Fruit fly (Drosophila melanogaster) whole organism, embryonic: ENCODE data around the gene P5CDh2.
A peak's percentile ranks its signal among the peaks of the same experiment; 100 is the strongest.

Source experiments
- Ada2b ChIP-seq: fragments of 200-800 bp; sonication (Bioruptor generic); IDR thresholded peaks from 2 replicates; pipeline ENCODE4 v1.3.6; 2022; ENCODE audit warnings: missing biosample characterization, missing genetic modification characterization
- Antp ChIP-seq: fragments of 200-800 bp; sonication (Bioruptor generic); optimal IDR thresholded peaks from 3 replicates; lab custom pipeline; 2016; ENCODE audit warnings: missing biosample characterization, missing genetic modification characterization
- Atf-2 ChIP-seq: fragments of 200-800 bp; sonication (Bioruptor generic); optimal IDR thresholded peaks from 2 replicates; lab custom pipeline; 2016; ENCODE audit warnings: missing biosample characterization, missing genetic modification characterization
- Bdp1 ChIP-seq: fragments of 200-800 bp; sonication (Bioruptor generic); optimal IDR thresholded peaks from 3 replicates; lab custom pipeline; 2016; ENCODE audit warnings: missing biosample characterization, missing genetic modification characterization
- CG1024 ChIP-seq: fragments of 200-800 bp; sonication (Bioruptor generic); IDR thresholded peaks from 2 replicates; pipeline ENCODE4 v1.3.6; 2022; ENCODE audit warnings: missing biosample characterization, missing genetic modification characterization
- CG11560 ChIP-seq: fragments of 200-800 bp; sonication (Bioruptor generic); IDR thresholded peaks from 3 replicates; pipeline ENCODE4 v1.3.6; 2022; ENCODE audit warnings: missing biosample characterization, missing genetic modification characterization
- CG12219 ChIP-seq: fragments of 200-800 bp; sonication (Bioruptor generic); optimal IDR thresholded peaks from 3 replicates; lab custom pipeline; 2018; ENCODE audit warnings: missing biosample characterization, mild to moderate bottlenecking, missing genetic modification characterization
- CG13287 ChIP-seq: fragments of 200-800 bp; sonication (Bioruptor generic); IDR thresholded peaks from 2 replicates; pipeline ENCODE4 v1.3.6; 2022; ENCODE audit warnings: missing biosample characterization, missing genetic modification characterization; ENCODE audit not compliant: partially characterized antibody
- CG13424 ChIP-seq: fragments of 200-800 bp; sonication (Bioruptor generic); optimal IDR thresholded peaks from 2 replicates; lab custom pipeline; 2019; ENCODE audit warnings: missing biosample characterization, mild to moderate bottlenecking, missing genetic modification characterization, moderate library complexity
- CG14441 ChIP-seq: fragments of 200-800 bp; sonication (Bioruptor generic); IDR thresholded peaks from 2 replicates; pipeline ENCODE4 v1.3.6; 2022; ENCODE audit warnings: missing biosample characterization, missing genetic modification characterization
- CG1529 ChIP-seq: fragments of 200-800 bp; sonication (Bioruptor generic); optimal IDR thresholded peaks from 3 replicates; lab custom pipeline; 2018; ENCODE audit warnings: missing biosample characterization, missing genetic modification characterization
- CG1603 ChIP-seq: fragments of 200-800 bp; sonication (Bioruptor generic); optimal IDR thresholded peaks from 2 replicates; lab custom pipeline; 2019; ENCODE audit warnings: missing biosample characterization, mild to moderate bottlenecking, missing genetic modification characterization, moderate library complexity
- CG17359 ChIP-seq: fragments of 200-800 bp; sonication (Bioruptor generic); optimal IDR thresholded peaks from 3 replicates; lab custom pipeline; 2018; ENCODE audit warnings: missing biosample characterization, mild to moderate bottlenecking, missing genetic modification characterization, moderate library complexity
- CG2202 ChIP-seq: fragments of 200-800 bp; sonication (Bioruptor generic); optimal IDR thresholded peaks from 2 replicates; lab custom pipeline; 2018; ENCODE audit warnings: missing biosample characterization, mild to moderate bottlenecking, missing genetic modification characterization
- CG34422 ChIP-seq: fragments of 200-800 bp; sonication (Bioruptor generic); IDR thresholded peaks from 3 replicates; pipeline ENCODE4 v1.3.6; 2022; ENCODE audit warnings: missing biosample characterization, missing genetic modification characterization
- CG42726 ChIP-seq: fragments of 200-800 bp; sonication (Bioruptor generic); IDR thresholded peaks from 2 replicates; pipeline ENCODE4 v1.3.6; 2022; ENCODE audit warnings: missing biosample characterization, missing genetic modification characterization; ENCODE audit not compliant: partially characterized antibody
- CG4282 ChIP-seq: fragments of 200-800 bp; sonication (Bioruptor generic); optimal IDR thresholded peaks from 2 replicates; lab custom pipeline; 2016; ENCODE audit warnings: missing biosample characterization, missing genetic modification characterization
- CG5953 ChIP-seq: fragments of 200-800 bp; sonication (Bioruptor generic); IDR thresholded peaks from 2 replicates; pipeline ENCODE4 v1.3.6; 2022; ENCODE audit warnings: missing biosample characterization, missing genetic modification characterization
- CG6791 ChIP-seq: fragments of 200-800 bp; sonication (Bioruptor generic); IDR thresholded peaks from 3 replicates; pipeline ENCODE4 v1.3.6; 2022; ENCODE audit warnings: missing biosample characterization, missing genetic modification characterization; ENCODE audit not compliant: partially characterized antibody
- CG6854 ChIP-seq: fragments of 200-800 bp; sonication (Bioruptor generic); optimal IDR thresholded peaks from 3 replicates; lab custom pipeline; 2017; ENCODE audit warnings: missing biosample characterization, mild to moderate bottlenecking, missing genetic modification characterization
- CG7372 ChIP-seq: fragments of 200-800 bp; sonication (Bioruptor generic); IDR thresholded peaks from 2 replicates; pipeline ENCODE4 v1.3.6; 2022; ENCODE audit warnings: missing biosample characterization, missing genetic modification characterization
- CG9727 ChIP-seq: fragments of 200-800 bp; sonication (Bioruptor generic); optimal IDR thresholded peaks from 3 replicates; lab custom pipeline; 2017; ENCODE audit warnings: missing biosample characterization, mild to moderate bottlenecking, missing genetic modification characterization
- Chrac-16 ChIP-seq: fragments of 200-800 bp; sonication (Bioruptor generic); optimal IDR thresholded peaks from 3 replicates; lab custom pipeline; 2016; ENCODE audit warnings: missing biosample characterization, missing genetic modification characterization
- Dp ChIP-seq: fragments of 200-800 bp; sonication (Bioruptor generic); optimal IDR thresholded peaks from 2 replicates; lab custom pipeline; 2018; ENCODE audit warnings: missing biosample characterization, mild to moderate bottlenecking, missing genetic modification characterization, moderate library complexity
- Ets65A ChIP-seq: fragments of 200-800 bp; sonication (Bioruptor generic); peaks from one replicate; lab custom pipeline; 2016; ENCODE audit warnings: missing biosample characterization, missing genetic modification characterization
- HLH3B ChIP-seq: fragments of 200-800 bp; sonication (Bioruptor generic); IDR thresholded peaks from 2 replicates; pipeline ENCODE4 v1.3.6; 2022; ENCODE audit warnings: missing biosample characterization, missing genetic modification characterization
- Lim3 ChIP-seq: fragments of 200-800 bp; sonication (Bioruptor generic); IDR thresholded peaks from 2 replicates; pipeline ENCODE4 v1.3.6; 2022; ENCODE audit warnings: missing biosample characterization, missing genetic modification characterization
- Lpt ChIP-seq: fragments of >200 bp; optimal IDR thresholded peaks from 2 replicates; lab custom pipeline; 2018; ENCODE audit warnings: missing biosample characterization, missing genetic modification characterization
- Mes4 ChIP-seq: fragments of 200-800 bp; sonication (Bioruptor generic); optimal IDR thresholded peaks from 2 replicates; lab custom pipeline; 2016; ENCODE audit warnings: missing biosample characterization, missing genetic modification characterization
- Pdp1 ChIP-seq, 2 experiments: fragments of 200-800 bp; sonication (Bioruptor generic); optimal IDR thresholded peaks; 3 replicates each; lab custom pipeline; 2016; ENCODE audit warnings: missing biosample characterization in 2 of 2, missing genetic modification characterization in 2 of 2, mild to moderate bottlenecking in 1 of 2, moderate library complexity in 1 of 2
- Side ChIP-seq: fragments of 200-800 bp; sonication (Bioruptor generic); optimal IDR thresholded peaks from 2 replicates; lab custom pipeline; 2016; ENCODE audit warnings: missing biosample characterization, missing genetic modification characterization
- btn ChIP-seq: fragments of 200-800 bp; sonication (Bioruptor generic); optimal IDR thresholded peaks from 2 replicates; lab custom pipeline; 2016; ENCODE audit warnings: missing biosample characterization, missing genetic modification characterization
- cas ChIP-seq: fragments of 200-800 bp; sonication (Bioruptor generic); IDR thresholded peaks from 2 replicates; pipeline ENCODE4 v1.3.6; 2022; ENCODE audit warnings: missing biosample characterization, missing genetic modification characterization
- dimm ChIP-seq: fragments of 200-800 bp; sonication (Bioruptor generic); IDR thresholded peaks from 2 replicates; pipeline ENCODE4 v1.3.6; 2022; ENCODE audit warnings: missing biosample characterization, missing genetic modification characterization
- eve ChIP-seq, 2 experiments: fragments of >200 bp; optimal IDR thresholded peaks; 2 replicates each; lab custom pipeline; 2017; ENCODE audit warnings: missing biosample characterization in 2 of 2, missing genetic modification characterization in 2 of 2
- fd102C ChIP-seq: fragments of 200-800 bp; sonication (Bioruptor generic); optimal IDR thresholded peaks from 2 replicates; lab custom pipeline; 2018; ENCODE audit warnings: missing biosample characterization, mild to moderate bottlenecking, missing genetic modification characterization, moderate library complexity
- gcm2 ChIP-seq: fragments of 200-800 bp; sonication (Bioruptor generic); optimal IDR thresholded peaks from 2 replicates; lab custom pipeline; 2016; ENCODE audit warnings: missing biosample characterization, missing genetic modification characterization
- grn ChIP-seq: fragments of 200-800 bp; sonication (Bioruptor generic); optimal IDR thresholded peaks from 3 replicates; lab custom pipeline; 2017; ENCODE audit warnings: missing biosample characterization, missing genetic modification characterization
- hkb ChIP-seq, 2 experiments: fragments of 200-800 bp in 1 of 2; fragments of >200 bp in 1 of 2; sonication (Bioruptor generic) in 1 of 2; IDR thresholded peaks in 1 of 2; optimal IDR thresholded peaks in 1 of 2; 2 replicates each; pipeline versions ENCODE4 v1.3.6 to Lab custom; 2017 to 2022; ENCODE audit warnings: missing biosample characterization in 1 of 2, missing genetic modification characterization in 1 of 2
- hth ChIP-seq: fragments of >200 bp; optimal IDR thresholded peaks from 2 replicates; lab custom pipeline; 2017; ENCODE audit warnings: inconsistent platforms
- kay ChIP-seq: fragments of 200-800 bp; sonication (Bioruptor generic); optimal IDR thresholded peaks from 2 replicates; lab custom pipeline; 2016; ENCODE audit warnings: missing biosample characterization, missing genetic modification characterization
- lilli ChIP-seq: fragments of 200-800 bp; sonication (Bioruptor generic); optimal IDR thresholded peaks from 3 replicates; lab custom pipeline; 2016; ENCODE audit warnings: missing biosample characterization, missing genetic modification characterization
- nerfin-2 ChIP-seq: fragments of 200-800 bp; sonication (Bioruptor generic); IDR thresholded peaks from 2 replicates; pipeline ENCODE4 v1.3.6; 2022; ENCODE audit warnings: missing biosample characterization, missing genetic modification characterization; ENCODE audit not compliant: partially characterized antibody
- org-1 ChIP-seq: fragments of 200-800 bp; sonication (Bioruptor generic); optimal IDR thresholded peaks from 2 replicates; lab custom pipeline; 2017; ENCODE audit warnings: missing biosample characterization, missing genetic modification characterization
- row ChIP-seq: fragments of 200-800 bp; sonication (Bioruptor generic); IDR thresholded peaks from 3 replicates; pipeline ENCODE4 v1.3.6; 2022; ENCODE audit warnings: missing biosample characterization, missing genetic modification characterization
- sqz ChIP-seq: fragments of 200-800 bp; sonication (Bioruptor generic); optimal IDR thresholded peaks from 3 replicates; lab custom pipeline; 2018; ENCODE audit warnings: missing biosample characterization, mild to moderate bottlenecking, missing genetic modification characterization
- sug ChIP-seq: fragments of 200-800 bp; optimal IDR thresholded peaks from 2 replicates; lab custom pipeline; 2019; ENCODE audit warnings: missing biosample characterization, mild to moderate bottlenecking, missing genetic modification characterization, moderate library complexity
- tap ChIP-seq: fragments of 200-800 bp; optimal IDR thresholded peaks from 3 replicates; lab custom pipeline; 2019; ENCODE audit warnings: missing biosample characterization, mild to moderate bottlenecking, missing genetic modification characterization, moderate library complexity
- usp ChIP-seq: fragments of >200 bp; optimal IDR thresholded peaks from 2 replicates; lab custom pipeline; 2017; ENCODE audit warnings: missing biosample characterization, missing genetic modification characterization
- wdn ChIP-seq: fragments of 200-800 bp; sonication (Bioruptor generic); IDR thresholded peaks from 2 replicates; pipeline ENCODE4 v1.3.6; 2022; ENCODE audit warnings: missing biosample characterization, missing genetic modification characterization
- zen2 ChIP-seq: fragments of 200-800 bp; sonication (Bioruptor generic); IDR thresholded peaks from 3 replicates; pipeline ENCODE4 v1.3.6; 2022; ENCODE audit warnings: missing biosample characterization, missing genetic modification characterization; ENCODE audit not compliant: partially characterized antibody

The P5CDh2 gene

DNA sequence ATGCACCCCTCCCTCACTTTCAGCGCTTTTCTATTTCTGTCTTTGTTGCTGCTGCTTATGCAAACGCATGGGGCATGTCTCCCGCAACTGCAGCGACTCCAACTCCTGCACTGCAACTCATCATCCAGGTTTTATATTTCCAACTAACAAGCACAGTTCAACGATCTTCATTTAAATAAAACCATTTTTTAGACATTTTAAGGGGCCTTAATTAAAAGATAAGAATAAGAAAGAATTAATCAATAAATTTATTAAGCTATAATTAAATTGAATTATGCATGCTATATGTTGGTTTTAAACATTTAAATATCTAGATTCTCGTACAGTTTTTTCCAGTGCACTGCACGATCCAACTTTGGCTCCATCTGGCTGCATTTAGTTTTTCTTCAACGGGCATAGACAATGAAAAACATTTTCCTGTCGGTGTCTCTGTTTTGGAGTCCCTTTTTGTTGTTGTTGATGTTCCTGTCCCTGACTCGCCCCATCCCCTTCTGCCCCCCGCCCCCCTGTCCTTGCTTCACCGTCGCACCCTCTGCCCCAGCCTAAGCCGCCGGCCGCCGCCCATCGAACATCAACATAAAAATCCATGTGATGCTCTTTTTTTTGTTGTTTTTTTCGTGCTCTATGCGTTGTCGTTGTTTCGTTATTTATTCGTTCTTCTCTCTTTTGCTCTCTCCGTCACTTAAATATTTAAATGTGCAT, 48.8 kb upstream of the P5CDh2 start (continued):
- no peak; the same call in 1 of the 2 replicates for TF ChIP-seq CG1024 (GFP tag; lab: Robert Waterston, UW)
- TF ChIP-seq CG5953 (GFP tag; lab: Robert Waterston, UW): no peak
- TF ChIP-seq kay (GFP tag; lab: Kevin White, UChicago): no peak
- TF ChIP-seq CG9727: peak; percentile 79
- no peak for TF ChIP-seq CG6791 (GFP tag; lab: Robert Waterston, UW)
- no peak for TF ChIP-seq wdn
- TF ChIP-seq Bdp1 (GFP tag; lab: Kevin White, UChicago): no peak
- TF ChIP-seq org-1: peak; percentile 49
- TF ChIP-seq Dp (GFP tag; lab: Kevin White, UChicago): no peak
- peak in 1 of 2 experiments; percentile 80 for TF ChIP-seq eve (GFP tag; optimal IDR thresholded peaks at IDR 0.05; lab: Kevin White, UChicago)
- no peak for TF ChIP-seq hth (lab: Kevin White, UChicago)
- no peak for TF ChIP-seq CG4282
- no peak for TF ChIP-seq cas (GFP tag; lab: Robert Waterston, UW)
- no peak for TF ChIP-seq CG7372 (GFP tag; lab: Robert Waterston, UW)
- peak; percentile 54; the same call in 1 of the 2 replicates for TF ChIP-seq HLH3B (GFP tag; lab: Robert Waterston, UW)
- TF ChIP-seq Lim3 (GFP tag; lab: Robert Waterston, UW): no peak
- TF ChIP-seq sug (tag; lab: Kevin White, UChicago): no peak
- no peak for TF ChIP-seq Ets65A (GFP tag; lab: Kevin White, UChicago)
- TF ChIP-seq CG42726 (GFP tag; lab: Robert Waterston, UW): no peak
- peak in 1 of 2 experiments; percentile 22 for TF ChIP-seq Pdp1 (GFP tag; optimal IDR thresholded peaks at IDR 0.05; lab: Kevin White, UChicago)
- TF ChIP-seq tap (tag; lab: Kevin White, UChicago): peak; percentile 57
- no peak for TF ChIP-seq nerfin-2 (GFP tag; lab: Robert Waterston, UW)
- TF ChIP-seq hkb (optimal IDR thresholded peaks at IDR 0.05; lab: Kevin White, UChicago): no peak
- peak; percentile 71 for TF ChIP-seq hkb (GFP tag; IDR thresholded peaks at IDR 0.05; lab: Robert Waterston, UW)
- TF ChIP-seq CG2202: peak; percentile 92
- TF ChIP-seq fd102C: no peak
- TF ChIP-seq row (GFP tag; lab: Robert Waterston, UW): peak; percentile 78
- peak; percentile 75 for TF ChIP-seq CG13424 (tag; lab: Kevin White, UChicago)
- no peak for TF ChIP-seq CG13287
- TF ChIP-seq btn (GFP tag; lab: Kevin White, UChicago): no peak
- TF ChIP-seq CG14441: no peak
- TF ChIP-seq dimm (GFP tag; lab: Robert Waterston, UW): no peak
- TF ChIP-seq Lpt (GFP tag; lab: Kevin White, UChicago): no peak
- peak; percentile 67 for TF ChIP-seq CG17359
- TF ChIP-seq lilli: peak; percentile 2
- no peak for TF ChIP-seq usp (GFP tag; lab: Kevin White, UChicago)
- peak; percentile 78 for TF ChIP-seq CG1529 (GFP tag; lab: Kevin White, UChicago)
- peak; percentile 55; the same call in 2 of the 3 replicates for TF ChIP-seq CG34422 (GFP tag; lab: Robert Waterston, UW)
- TF ChIP-seq CG11560 (tag; lab: Robert Waterston, UW): no peak
- TF ChIP-seq CG12219 (GFP tag; lab: Kevin White, UChicago): peak; percentile 35
- no peak for TF ChIP-seq Atf-2 (GFP tag; lab: Kevin White, UChicago)
- TF ChIP-seq zen2 (GFP tag; lab: Robert Waterston, UW): no peak
- TF ChIP-seq gcm2 (GFP tag; lab: Kevin White, UChicago): no peak
- no peak for TF ChIP-seq Ada2b (GFP tag; lab: Robert Waterston, UW)
- peak; percentile 50 for TF ChIP-seq Chrac-16 (GFP tag; lab: Kevin White, UChicago)
- no peak for TF ChIP-seq Side
- TF ChIP-seq sqz: peak; percentile 47
- no peak for TF ChIP-seq grn (GFP tag; lab: Kevin White, UChicago)
- TF ChIP-seq Antp (GFP tag; lab: Kevin White, UChicago): no peak
- no peak for TF ChIP-seq Mes4 (GFP tag; lab: Kevin White, UChicago)
- TF ChIP-seq CG1603 (tag; lab: Kevin White, UChicago): peak; percentile 56
- no peak for TF ChIP-seq CG6854 (GFP tag; lab: Kevin White, UChicago)
